Fruit fly (Drosophila melanogaster) whole organism, embryonic: ENCODE results near the gene CG12012.

Source experiments
- Adf1 ChIP-seq: fragments of 200-800 bp; sonication (Bioruptor generic); IDR thresholded peaks from 2 replicates; pipeline ENCODE4 v1.3.6; 2022; ENCODE audit warnings: missing biosample characterization, missing genetic modification characterization
- Atf-2 ChIP-seq: fragments of 200-800 bp; sonication (Bioruptor generic); optimal IDR thresholded peaks from 2 replicates; lab custom pipeline; 2016; ENCODE audit warnings: missing biosample characterization, missing genetic modification characterization
- Awh ChIP-seq: fragments of 200-800 bp; sonication (Bioruptor generic); IDR thresholded peaks from 2 replicates; pipeline ENCODE4, ENCODE4 v1.3.6; 2022; ENCODE audit warnings: missing biosample characterization, missing genetic modification characterization
- CG12104 ChIP-seq: fragments of 200-800 bp; sonication (Bioruptor generic); optimal IDR thresholded peaks from 3 replicates; lab custom pipeline; 2016; ENCODE audit warnings: missing biosample characterization, missing genetic modification characterization
- CG12219 ChIP-seq: fragments of 200-800 bp; sonication (Bioruptor generic); optimal IDR thresholded peaks from 3 replicates; lab custom pipeline; 2018; ENCODE audit warnings: missing biosample characterization, mild to moderate bottlenecking, missing genetic modification characterization
- CG12299 ChIP-seq: fragments of 200-800 bp; sonication (Bioruptor generic); optimal IDR thresholded peaks from 2 replicates; lab custom pipeline; 2018; ENCODE audit warnings: missing biosample characterization, mild to moderate bottlenecking, missing genetic modification characterization
- CG12942 ChIP-seq: fragments of 200-800 bp; sonication (Bioruptor generic); optimal IDR thresholded peaks from 3 replicates; lab custom pipeline; 2016; ENCODE audit warnings: missing biosample characterization, missing genetic modification characterization
- CG13624 ChIP-seq: fragments of 200-800 bp; sonication (Bioruptor generic); optimal IDR thresholded peaks from 2 replicates; lab custom pipeline; 2016; ENCODE audit warnings: missing biosample characterization, missing genetic modification characterization
- CG14860 ChIP-seq: fragments of 200-800 bp; sonication (Bioruptor generic); IDR thresholded peaks from 3 replicates; pipeline ENCODE4 v1.3.6; 2022; ENCODE audit warnings: missing biosample characterization, missing genetic modification characterization; ENCODE audit not compliant: partially characterized antibody
- CG16813 ChIP-seq: fragments of 200-800 bp; sonication (Bioruptor generic); IDR thresholded peaks from 3 replicates; pipeline ENCODE4 v1.3.6; 2022; ENCODE audit warnings: missing biosample characterization, missing genetic modification characterization; ENCODE audit not compliant: partially characterized antibody
- CG30020 ChIP-seq: fragments of 200-800 bp; optimal IDR thresholded peaks from 2 replicates; lab custom pipeline; 2019; ENCODE audit warnings: missing biosample characterization, mild to moderate bottlenecking, missing genetic modification characterization, moderate library complexity
- CG4404 ChIP-seq: fragments of 200-800 bp; sonication (Bioruptor generic); IDR thresholded peaks from 2 replicates; pipeline ENCODE4 v1.3.6; 2022; ENCODE audit warnings: missing biosample characterization, missing genetic modification characterization
- CG5245 ChIP-seq: fragments of 200-800 bp; sonication (Bioruptor generic); optimal IDR thresholded peaks from 3 replicates; lab custom pipeline; 2016; ENCODE audit warnings: missing biosample characterization, missing genetic modification characterization
- CG5953 ChIP-seq: fragments of 200-800 bp; sonication (Bioruptor generic); IDR thresholded peaks from 2 replicates; pipeline ENCODE4 v1.3.6; 2022; ENCODE audit warnings: missing biosample characterization, missing genetic modification characterization
- CG7372 ChIP-seq: fragments of 200-800 bp; sonication (Bioruptor generic); IDR thresholded peaks from 2 replicates; pipeline ENCODE4 v1.3.6; 2022; ENCODE audit warnings: missing biosample characterization, missing genetic modification characterization
- CG7987 ChIP-seq: fragments of 200-800 bp; sonication (Bioruptor generic); optimal IDR thresholded peaks from 2 replicates; lab custom pipeline; 2018; ENCODE audit warnings: missing biosample characterization, mild to moderate bottlenecking, missing genetic modification characterization, moderate library complexity
- CG8388 ChIP-seq: fragments of 200-800 bp; sonication (Bioruptor generic); optimal IDR thresholded peaks from 2 replicates; lab custom pipeline; 2019; ENCODE audit warnings: missing biosample characterization, mild to moderate bottlenecking, missing genetic modification characterization, moderate library complexity
- CG9876 ChIP-seq: fragments of 200-800 bp; sonication (Bioruptor generic); optimal IDR thresholded peaks from 2 replicates; lab custom pipeline; 2016; ENCODE audit warnings: missing biosample characterization, missing genetic modification characterization
- Dbx ChIP-seq: fragments of 200-800 bp; sonication (Bioruptor generic); IDR thresholded peaks from 3 replicates; pipeline ENCODE4 v1.3.6; 2022; ENCODE audit warnings: missing biosample characterization, missing genetic modification characterization
- Dip3 ChIP-seq: fragments of 200-800 bp; sonication (Bioruptor generic); optimal IDR thresholded peaks from 3 replicates; lab custom pipeline; 2016; ENCODE audit warnings: missing biosample characterization, missing genetic modification characterization
- Doc2 ChIP-seq: fragments of 200-800 bp; sonication (Bioruptor generic); IDR thresholded peaks from 2 replicates; pipeline ENCODE4 v1.3.6; 2022; ENCODE audit warnings: missing biosample characterization, missing genetic modification characterization
- Doc3 ChIP-seq: fragments of 200-800 bp; sonication (Bioruptor generic); IDR thresholded peaks from 3 replicates; pipeline ENCODE4 v1.3.6; 2022; ENCODE audit warnings: missing biosample characterization, missing genetic modification characterization; ENCODE audit not compliant: partially characterized antibody
- Gsc ChIP-seq: fragments of 200-800 bp; sonication (Bioruptor generic); IDR thresholded peaks from 2 replicates; pipeline ENCODE4 v1.3.6; 2022; ENCODE audit warnings: missing biosample characterization, missing genetic modification characterization
- Gug ChIP-seq: fragments of 200-800 bp; sonication (Bioruptor generic); IDR thresholded peaks from 4 replicates; pipeline ENCODE4 v1.3.6; 2022; ENCODE audit warnings: missing biosample characterization, missing genetic modification characterization
- Hand ChIP-seq: fragments of 200-800 bp; sonication (Bioruptor generic); optimal IDR thresholded peaks from 2 replicates; lab custom pipeline; 2017; ENCODE audit warnings: mild to moderate bottlenecking, missing biosample characterization, missing genetic modification reagents, missing genetic modification characterization
- Hr3 ChIP-seq: fragments of 200-800 bp; sonication (Bioruptor generic); optimal IDR thresholded peaks from 3 replicates; lab custom pipeline; 2016; ENCODE audit warnings: missing biosample characterization, missing genetic modification characterization
- Med ChIP-seq: fragments of 200-800 bp; sonication (Bioruptor generic); peaks from one replicate; lab custom pipeline; 2016; ENCODE audit warnings: missing biosample characterization, missing genetic modification characterization, mild to moderate bottlenecking, inconsistent platforms, moderate library complexity
- Sox102F ChIP-seq: fragments of 200-800 bp; sonication (Bioruptor generic); optimal IDR thresholded peaks from 2 replicates; lab custom pipeline; 2018; ENCODE audit warnings: missing biosample characterization, mild to moderate bottlenecking, missing genetic modification characterization, moderate library complexity
- Taf1 ChIP-seq: fragments of 200-800 bp; sonication (Bioruptor generic); IDR thresholded peaks from 2 replicates; pipeline ENCODE4 v1.3.6; 2022; ENCODE audit warnings: missing biosample characterization, missing genetic modification characterization
- az2 ChIP-seq: fragments of 200-800 bp; sonication (Bioruptor generic); optimal IDR thresholded peaks from 3 replicates; lab custom pipeline; 2016; ENCODE audit warnings: missing biosample characterization, missing genetic modification characterization
- crc ChIP-seq: fragments of 200-800 bp; sonication (Bioruptor generic); optimal IDR thresholded peaks from 2 replicates; lab custom pipeline; 2016; ENCODE audit warnings: missing biosample characterization, missing genetic modification characterization
- cwo ChIP-seq: fragments of 200-800 bp; sonication (Bioruptor generic); optimal IDR thresholded peaks from 3 replicates; lab custom pipeline; 2017; ENCODE audit warnings: missing biosample characterization, missing genetic modification characterization, mild to moderate bottlenecking, moderate library complexity, missing genetic modification reagents
- danr ChIP-seq: fragments of 200-800 bp; sonication (Bioruptor generic); IDR thresholded peaks from 2 replicates; pipeline ENCODE4 v1.3.6; 2022; ENCODE audit warnings: missing biosample characterization, missing genetic modification characterization
- dmrt99B ChIP-seq: fragments of 200-800 bp; sonication (Bioruptor generic); optimal IDR thresholded peaks from 2 replicates; lab custom pipeline; 2018; ENCODE audit warnings: missing biosample characterization, mild to moderate bottlenecking, missing genetic modification characterization, moderate library complexity
- gcm2 ChIP-seq: fragments of 200-800 bp; sonication (Bioruptor generic); optimal IDR thresholded peaks from 2 replicates; lab custom pipeline; 2016; ENCODE audit warnings: missing biosample characterization, missing genetic modification characterization
- gro ChIP-seq: fragments of 200-800 bp; sonication (Bioruptor generic); optimal IDR thresholded peaks from 2 replicates; lab custom pipeline; 2016; ENCODE audit warnings: missing biosample characterization, missing genetic modification characterization
- gsb ChIP-seq: fragments of 200-800 bp; sonication (Bioruptor generic); IDR thresholded peaks from 2 replicates; pipeline ENCODE4 v1.3.6; 2022; ENCODE audit warnings: missing biosample characterization, missing genetic modification characterization
- hb ChIP-seq: fragments of 200-800 bp; sonication (Bioruptor generic); IDR thresholded peaks from 3 replicates; pipeline ENCODE4 v1.3.6; 2022; ENCODE audit warnings: missing biosample characterization, missing genetic modification characterization; ENCODE audit not compliant: partially characterized antibody
- jumu ChIP-seq: fragments of 200-800 bp; sonication (Bioruptor generic); optimal IDR thresholded peaks from 3 replicates; lab custom pipeline; 2016; ENCODE audit warnings: missing biosample characterization, missing genetic modification characterization
- kay ChIP-seq: fragments of 200-800 bp; sonication (Bioruptor generic); optimal IDR thresholded peaks from 2 replicates; lab custom pipeline; 2016; ENCODE audit warnings: missing biosample characterization, missing genetic modification characterization
- kni ChIP-seq: fragments of 200-800 bp; sonication (Bioruptor generic); optimal IDR thresholded peaks from 3 replicates; lab custom pipeline; 2017; ENCODE audit warnings: mild to moderate bottlenecking, missing biosample characterization, missing genetic modification reagents, missing genetic modification characterization
- nerfin-1 ChIP-seq: fragments of 200-800 bp; sonication (Bioruptor generic); optimal IDR thresholded peaks from 3 replicates; lab custom pipeline; 2019; ENCODE audit warnings: missing biosample characterization, mild to moderate bottlenecking, missing genetic modification characterization, moderate library complexity
- otp ChIP-seq: fragments of 200-800 bp; sonication (Bioruptor generic); IDR thresholded peaks from 3 replicates; pipeline ENCODE4, ENCODE4 v1.3.6; 2022; ENCODE audit warnings: missing biosample characterization, missing genetic modification characterization
- peb ChIP-seq: fragments of 200-800 bp; sonication (Bioruptor generic); IDR thresholded peaks from 2 replicates; pipeline ENCODE4 v1.3.6; 2022; ENCODE audit warnings: missing biosample characterization, missing genetic modification characterization
- pum ChIP-seq: fragments of 200-800 bp; sonication (Bioruptor generic); optimal IDR thresholded peaks from 2 replicates; lab custom pipeline; 2016; ENCODE audit warnings: missing biosample characterization, missing genetic modification characterization
- run ChIP-seq: fragments of 200-800 bp; sonication (Bioruptor generic); optimal IDR thresholded peaks from 3 replicates; lab custom pipeline; 2018; ENCODE audit warnings: missing biosample characterization, mild to moderate bottlenecking, missing genetic modification characterization
- sc ChIP-seq, 3 experiments: fragments of >200 bp in 2 of 3; fragments of 200-800 bp in 1 of 3; sonication (Bioruptor generic) in 1 of 3; optimal IDR thresholded peaks; 2 replicates in 2 of 3; 3 replicates in 1 of 3; lab custom pipeline; 2017; ENCODE audit warnings: mild to moderate bottlenecking in 1 of 3, missing biosample characterization in 1 of 3, missing genetic modification characterization in 1 of 3, missing genetic modification reagents in 1 of 3
- sd ChIP-seq: fragments of 200-800 bp; sonication (Bioruptor generic); optimal IDR thresholded peaks from 3 replicates; lab custom pipeline; 2018; ENCODE audit warnings: missing biosample characterization, mild to moderate bottlenecking, missing genetic modification characterization, moderate library complexity
- tgo ChIP-seq: fragments of 200-800 bp; sonication (Bioruptor generic); IDR thresholded peaks from 3 replicates; pipeline ENCODE4 v1.3.6; 2022; ENCODE audit warnings: missing biosample characterization, missing genetic modification characterization
- toy ChIP-seq: fragments of 200-800 bp; sonication (Bioruptor generic); IDR thresholded peaks from 2 replicates; pipeline ENCODE4 v1.3.6; 2022; ENCODE audit warnings: missing biosample characterization, missing genetic modification characterization
- vnd ChIP-seq: fragments of 200-800 bp; sonication (Bioruptor generic); IDR thresholded peaks from 3 replicates; pipeline ENCODE4 v1.3.6; 2022; ENCODE audit warnings: missing biosample characterization, missing genetic modification characterization; ENCODE audit not compliant: partially characterized antibody

The CG12012 gene

DNA sequence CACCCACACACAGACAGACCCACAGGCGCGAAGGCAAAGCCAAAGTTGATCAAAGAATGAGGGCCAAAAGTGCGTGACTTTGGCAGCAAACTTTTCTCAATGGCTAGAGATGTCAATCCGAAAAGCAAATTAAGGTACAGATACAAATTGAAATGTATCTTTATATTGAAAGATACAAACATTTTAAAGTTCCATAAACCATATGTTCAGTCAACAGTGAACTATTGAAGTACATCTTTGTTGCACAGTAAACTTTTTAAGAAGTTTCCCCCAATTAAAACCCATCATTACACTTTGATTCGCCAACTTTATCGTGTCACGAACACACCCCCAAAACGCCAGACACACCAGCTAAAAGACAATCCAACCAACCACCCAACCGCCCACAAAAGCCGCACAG lies 35.1 kb downstream of the CG12012 start (continued):
- no peak for TF ChIP-seq danr (GFP tag; lab: Robert Waterston, UW)
- no peak for TF ChIP-seq CG12104 (GFP tag; lab: Kevin White, UChicago)
- TF ChIP-seq tgo, result 0 out of 3 replicates have a peak, but pooled peaks have one; percentile 29
- TF ChIP-seq Dbx (GFP tag; lab: Robert Waterston, UW), result no peak
- TF ChIP-seq CG8388, result no peak
- no peak for TF ChIP-seq sd (tag; lab: Kevin White, UChicago)
- 0 out of 2 replicates have a peak, but pooled peaks have one; percentile 8 for TF ChIP-seq CG7372 (GFP tag; lab: Robert Waterston, UW)
- no peak for TF ChIP-seq hb
- no peak for TF ChIP-seq jumu (GFP tag; lab: Kevin White, UChicago)
- no peak for TF ChIP-seq CG9876
- no peak for TF ChIP-seq CG12299 (tag; lab: Kevin White, UChicago)
- TF ChIP-seq az2 (GFP tag; lab: Kevin White, UChicago), result no peak
- no peak for TF ChIP-seq Dip3 (GFP tag; lab: Kevin White, UChicago)
- TF ChIP-seq sc (optimal IDR thresholded peaks at IDR 0.05; lab: Kevin White, UChicago), result no peak
- TF ChIP-seq sc (GFP tag; optimal IDR thresholded peaks at IDR 0.05; lab: Kevin White, UChicago), result no peak
- no peak for TF ChIP-seq Gsc (GFP tag; lab: Robert Waterston, UW)
- no peak for TF ChIP-seq CG12219
- no peak for TF ChIP-seq gsb
- TF ChIP-seq Gug (GFP tag; lab: Robert Waterston, UW), result no peak
- TF ChIP-seq nerfin-1, result no peak
- TF ChIP-seq peb (GFP tag; lab: Robert Waterston, UW), result no peak
- no peak for TF ChIP-seq toy (GFP tag; lab: Robert Waterston, UW)
- no peak for TF ChIP-seq CG5245
- TF ChIP-seq CG7987 (GFP tag; lab: Kevin White, UChicago), result no peak
- TF ChIP-seq Atf-2 (GFP tag; lab: Kevin White, UChicago), result no peak
- TF ChIP-seq CG16813 (GFP tag; lab: Robert Waterston, UW), result peak; percentile 14; the same call in 1 of the 3 replicates
- peak; percentile 41 for TF ChIP-seq Sox102F (GFP tag; lab: Kevin White, UChicago)
- TF ChIP-seq Taf1 (GFP tag; lab: Robert Waterston, UW), result no peak; the same call in 1 of the 2 replicates
- TF ChIP-seq cwo (GFP tag; lab: Kevin White, UChicago), result peak; percentile 42
- peak; percentile 61; the same call in 2 of the 3 replicates for TF ChIP-seq Doc3 (GFP tag; lab: Robert Waterston, UW)
- TF ChIP-seq Awh (GFP tag; lab: Robert Waterston, UW), result no peak
- no peak for TF ChIP-seq gcm2
- TF ChIP-seq Hand, result peak; percentile 58
- no peak for TF ChIP-seq otp
- peak; percentile 35 for TF ChIP-seq dmrt99B (tag; lab: Kevin White, UChicago)
- TF ChIP-seq vnd, result no peak
- no peak for TF ChIP-seq CG14860 (GFP tag; lab: Robert Waterston, UW)
- no peak for TF ChIP-seq CG13624 (GFP tag; lab: Kevin White, UChicago)
- TF ChIP-seq Hr3 (GFP tag; lab: Kevin White, UChicago), result no peak
- no peak for TF ChIP-seq CG4404 (GFP tag; lab: Robert Waterston, UW)
- TF ChIP-seq Adf1 (GFP tag; lab: Robert Waterston, UW), result no peak
- no peak for TF ChIP-seq CG5953 (GFP tag; lab: Robert Waterston, UW)
- no peak for TF ChIP-seq Doc2 (GFP tag; lab: Robert Waterston, UW)
- no peak for TF ChIP-seq pum (GFP tag; lab: Kevin White, UChicago)
- no peak for TF ChIP-seq run (tag; lab: Kevin White, UChicago)
- no peak for TF ChIP-seq kay (GFP tag; lab: Kevin White, UChicago)
- no peak for TF ChIP-seq kni
- TF ChIP-seq Med (GFP tag; lab: Kevin White, UChicago), result peak; percentile 44
- no peak for TF ChIP-seq crc (GFP tag; lab: Kevin White, UChicago)
- TF ChIP-seq CG30020 (tag; lab: Kevin White, UChicago), result no peak
- TF ChIP-seq gro, result peak; percentile 10
- TF ChIP-seq CG12942 (GFP tag; lab: Kevin White, UChicago), result no peak
